Fruit fly (Drosophila melanogaster) ovary, adult (tissue): ENCODE data around the gene karr.

Experiments used
- CG17801 ChIP-seq: fragments of 200-800 bp; optimal IDR thresholded peaks from 2 replicates; lab custom pipeline; 2019; ENCODE audit warnings: missing biosample characterization, mild to moderate bottlenecking, missing genetic modification characterization, moderate library complexity; ENCODE audit not compliant: partially characterized antibody

The karr gene

dm6 chrX:20092308-20092707, 18.1 kb downstream of the karr start, which contains the start of gene fd19B:
Gene fd19B (minus strand): TSS chrX:20092408.
- no peak for TF ChIP-seq CG17801 (GFP tag; lab: Kevin White, UChicago)

dm6 chrX:20083762-20084161, 26.6 kb downstream of the karr start:
- TF ChIP-seq CG17801 (GFP tag; lab: Kevin White, UChicago), result no peak

- TF ChIP-seq CG17801 (GFP tag; lab: Kevin White, UChicago), result no peak
These were observed 43.4 kb downstream of the karr start for dm6 chrX:20067017-20067416.

dm6 chrX:20062576-20062975, 47.8 kb downstream of the karr start, which contains the start of gene Dop2R:
Gene Dop2R (minus strand): TSS chrX:20062706.
- TF ChIP-seq CG17801 (GFP tag; lab: Kevin White, UChicago), result no peak
